Fruit fly (Drosophila melanogaster) whole organism, embryonic: ENCODE results near the gene inc.

Experiments used
- CG10267 ChIP-seq: fragments of 200-800 bp; sonication (Bioruptor generic); optimal IDR thresholded peaks from 2 replicates; lab custom pipeline; 2018; ENCODE audit warnings: missing biosample characterization, mild to moderate bottlenecking, missing genetic modification characterization, moderate library complexity
- CG10366 ChIP-seq: fragments of 200-800 bp; sonication (Bioruptor generic); IDR thresholded peaks from 2 replicates; pipeline ENCODE4 v1.3.6; 2022; ENCODE audit warnings: missing biosample characterization, missing genetic modification characterization
- CG11723 ChIP-seq: fragments of 200-800 bp; sonication (Bioruptor generic); optimal IDR thresholded peaks from 2 replicates; lab custom pipeline; 2017; ENCODE audit warnings: missing biosample characterization, mild to moderate bottlenecking, missing genetic modification characterization
- CG12769 ChIP-seq: fragments of 200-800 bp; sonication (Bioruptor generic); optimal IDR thresholded peaks from 2 replicates; lab custom pipeline; 2019; ENCODE audit warnings: missing biosample characterization, mild to moderate bottlenecking, missing genetic modification characterization, moderate library complexity
- CG13424 ChIP-seq: fragments of 200-800 bp; sonication (Bioruptor generic); optimal IDR thresholded peaks from 2 replicates; lab custom pipeline; 2019; ENCODE audit warnings: missing biosample characterization, mild to moderate bottlenecking, missing genetic modification characterization, moderate library complexity
- CG15011 ChIP-seq: fragments of 200-800 bp; sonication (Bioruptor generic); optimal IDR thresholded peaks from 3 replicates; lab custom pipeline; 2018; ENCODE audit warnings: missing biosample characterization, mild to moderate bottlenecking, missing genetic modification characterization
- CG15696 ChIP-seq: fragments of 200-800 bp; sonication (Bioruptor generic); optimal IDR thresholded peaks from 2 replicates; lab custom pipeline; 2019; ENCODE audit warnings: missing biosample characterization, mild to moderate bottlenecking, missing genetic modification characterization, moderate library complexity
- CG1603 ChIP-seq: fragments of 200-800 bp; sonication (Bioruptor generic); optimal IDR thresholded peaks from 2 replicates; lab custom pipeline; 2019; ENCODE audit warnings: missing biosample characterization, mild to moderate bottlenecking, missing genetic modification characterization, moderate library complexity
- CG17328 ChIP-seq: fragments of 200-800 bp; sonication (Bioruptor generic); IDR thresholded peaks from 2 replicates; pipeline ENCODE4 v1.3.6; 2022; ENCODE audit warnings: missing biosample characterization, missing genetic modification characterization
- CG17612 ChIP-seq: fragments of 200-800 bp; sonication (Bioruptor generic); IDR thresholded peaks from 2 replicates; pipeline ENCODE4 v1.3.6; 2022; ENCODE audit warnings: missing biosample characterization, missing genetic modification characterization
- CG17829 ChIP-seq: fragments of 200-800 bp; optimal IDR thresholded peaks from 2 replicates; lab custom pipeline; 2019; ENCODE audit warnings: missing biosample characterization, mild to moderate bottlenecking, missing genetic modification characterization, moderate library complexity
- CG1792 ChIP-seq: fragments of 200-800 bp; sonication (Bioruptor generic); optimal IDR thresholded peaks from 2 replicates; lab custom pipeline; 2016; ENCODE audit warnings: missing biosample characterization, missing genetic modification characterization
- CG3281 ChIP-seq: fragments of 200-800 bp; sonication (Bioruptor generic); optimal IDR thresholded peaks from 3 replicates; lab custom pipeline; 2017; ENCODE audit warnings: missing biosample characterization, mild to moderate bottlenecking, missing genetic modification characterization
- CG7928 ChIP-seq: fragments of 200-800 bp; sonication (Bioruptor generic); optimal IDR thresholded peaks from 2 replicates; lab custom pipeline; 2017; ENCODE audit warnings: missing biosample characterization, mild to moderate bottlenecking, missing genetic modification characterization
- CG8765 ChIP-seq: fragments of 200-800 bp; sonication (Bioruptor generic); IDR thresholded peaks from 2 replicates; pipeline ENCODE4 v1.3.6; 2022; ENCODE audit warnings: missing biosample characterization, missing genetic modification characterization
- CG9727 ChIP-seq: fragments of 200-800 bp; sonication (Bioruptor generic); optimal IDR thresholded peaks from 3 replicates; lab custom pipeline; 2017; ENCODE audit warnings: missing biosample characterization, mild to moderate bottlenecking, missing genetic modification characterization
- CG9817 ChIP-seq: fragments of 200-800 bp; sonication (Bioruptor generic); optimal IDR thresholded peaks from 2 replicates; lab custom pipeline; 2018; ENCODE audit warnings: missing biosample characterization, mild to moderate bottlenecking, missing genetic modification characterization, moderate library complexity
- D ChIP-seq, 2 experiments: fragments of 200-800 bp in 1 of 2; fragments of >200 bp in 1 of 2; sonication (Bioruptor generic) in 1 of 2; optimal IDR thresholded peaks; 2 replicates in 1 of 2; 3 replicates in 1 of 2; lab custom pipeline; 2017; ENCODE audit warnings: mild to moderate bottlenecking in 1 of 2, missing biosample characterization in 1 of 2, missing genetic modification characterization in 1 of 2, missing genetic modification reagents in 1 of 2
- D19A ChIP-seq: fragments of 200-800 bp; optimal IDR thresholded peaks from 3 replicates; lab custom pipeline; 2019; ENCODE audit warnings: missing biosample characterization, mild to moderate bottlenecking, missing genetic modification characterization, moderate library complexity
- Doc2 ChIP-seq: fragments of 200-800 bp; sonication (Bioruptor generic); IDR thresholded peaks from 2 replicates; pipeline ENCODE4 v1.3.6; 2022; ENCODE audit warnings: missing biosample characterization, missing genetic modification characterization
- H15 ChIP-seq: fragments of 200-800 bp; sonication (Bioruptor generic); IDR thresholded peaks from 3 replicates; pipeline ENCODE4 v1.3.6; 2022; ENCODE audit warnings: missing biosample characterization, missing genetic modification characterization
- HLH3B ChIP-seq: fragments of 200-800 bp; sonication (Bioruptor generic); IDR thresholded peaks from 2 replicates; pipeline ENCODE4 v1.3.6; 2022; ENCODE audit warnings: missing biosample characterization, missing genetic modification characterization
- HLH4C ChIP-seq: fragments of 200-800 bp; sonication (Bioruptor generic); IDR thresholded peaks from 3 replicates; pipeline ENCODE4 v1.3.6; 2022; ENCODE audit warnings: missing biosample characterization, missing genetic modification characterization; ENCODE audit not compliant: partially characterized antibody
- MBD-R2 ChIP-seq: fragments of 200-800 bp; sonication (Bioruptor generic); IDR thresholded peaks from 2 replicates; pipeline ENCODE4 v1.3.6; 2022; ENCODE audit warnings: missing biosample characterization, missing genetic modification characterization
- Med ChIP-seq: fragments of 200-800 bp; sonication (Bioruptor generic); peaks from one replicate; lab custom pipeline; 2016; ENCODE audit warnings: missing biosample characterization, missing genetic modification characterization, mild to moderate bottlenecking, inconsistent platforms, moderate library complexity
- Mes4 ChIP-seq: fragments of 200-800 bp; sonication (Bioruptor generic); optimal IDR thresholded peaks from 2 replicates; lab custom pipeline; 2016; ENCODE audit warnings: missing biosample characterization, missing genetic modification characterization
- NK7.1 ChIP-seq: fragments of 200-800 bp; sonication (Bioruptor generic); optimal IDR thresholded peaks from 3 replicates; lab custom pipeline; 2016; ENCODE audit warnings: missing biosample characterization, missing genetic modification characterization
- Nf-YC ChIP-seq: fragments of 200-800 bp; optimal IDR thresholded peaks from 3 replicates; lab custom pipeline; 2019; ENCODE audit warnings: missing biosample characterization, mild to moderate bottlenecking, missing genetic modification characterization, moderate library complexity
- Oli ChIP-seq: fragments of 200-800 bp; sonication (Bioruptor generic); optimal IDR thresholded peaks from 2 replicates; lab custom pipeline; 2018; ENCODE audit warnings: missing biosample characterization, mild to moderate bottlenecking, missing genetic modification characterization, moderate library complexity
- Sox102F ChIP-seq: fragments of 200-800 bp; sonication (Bioruptor generic); optimal IDR thresholded peaks from 2 replicates; lab custom pipeline; 2018; ENCODE audit warnings: missing biosample characterization, mild to moderate bottlenecking, missing genetic modification characterization, moderate library complexity
- Taf1 ChIP-seq: fragments of 200-800 bp; sonication (Bioruptor generic); IDR thresholded peaks from 2 replicates; pipeline ENCODE4 v1.3.6; 2022; ENCODE audit warnings: missing biosample characterization, missing genetic modification characterization
- Tbp ChIP-seq: fragments of >200 bp; optimal IDR thresholded peaks from 2 replicates; lab custom pipeline; 2018; ENCODE audit warnings: missing biosample characterization, missing genetic modification characterization
- caup ChIP-seq: fragments of 200-800 bp; sonication (Bioruptor generic); optimal IDR thresholded peaks from 3 replicates; lab custom pipeline; 2017; ENCODE audit warnings: missing biosample characterization, mild to moderate bottlenecking, missing genetic modification characterization, moderate library complexity; ENCODE audit not compliant: severe bottlenecking
- ci ChIP-seq: fragments of 200-800 bp; sonication (Bioruptor generic); IDR thresholded peaks from 3 replicates; pipeline ENCODE4 v1.3.6; 2022; ENCODE audit warnings: missing biosample characterization, missing genetic modification characterization
- crp ChIP-seq, 2 experiments: fragments of 200-800 bp; sonication (Bioruptor generic); optimal IDR thresholded peaks; 2 replicates in 1 of 2; 3 replicates in 1 of 2; lab custom pipeline; 2017; ENCODE audit warnings: missing biosample characterization in 2 of 2, missing genetic modification characterization in 2 of 2, mild to moderate bottlenecking in 1 of 2, moderate library complexity in 1 of 2
- dysf ChIP-seq: fragments of 200-800 bp; sonication (Bioruptor generic); IDR thresholded peaks from 3 replicates; pipeline ENCODE4 v1.3.6; 2022; ENCODE audit warnings: missing biosample characterization, missing genetic modification characterization
- ewg ChIP-seq: fragments of 200-800 bp; sonication (Bioruptor generic); optimal IDR thresholded peaks from 3 replicates; lab custom pipeline; 2017; ENCODE audit warnings: mild to moderate bottlenecking, missing biosample characterization, missing genetic modification reagents, missing genetic modification characterization
- fd102C ChIP-seq: fragments of 200-800 bp; sonication (Bioruptor generic); optimal IDR thresholded peaks from 2 replicates; lab custom pipeline; 2018; ENCODE audit warnings: missing biosample characterization, mild to moderate bottlenecking, missing genetic modification characterization, moderate library complexity
- gcm2 ChIP-seq: fragments of 200-800 bp; sonication (Bioruptor generic); optimal IDR thresholded peaks from 2 replicates; lab custom pipeline; 2016; ENCODE audit warnings: missing biosample characterization, missing genetic modification characterization
- gem ChIP-seq: fragments of 200-800 bp; sonication (Bioruptor generic); optimal IDR thresholded peaks from 2 replicates; lab custom pipeline; 2019; ENCODE audit warnings: missing biosample characterization, mild to moderate bottlenecking, missing genetic modification characterization, moderate library complexity
- jing ChIP-seq: fragments of 200-800 bp; sonication (Bioruptor generic); optimal IDR thresholded peaks from 2 replicates; lab custom pipeline; 2018; ENCODE audit warnings: missing biosample characterization, mild to moderate bottlenecking, missing genetic modification characterization
- lab ChIP-seq: fragments of 200-800 bp; sonication (Bioruptor generic); optimal IDR thresholded peaks from 3 replicates; lab custom pipeline; 2017; ENCODE audit warnings: missing biosample characterization, missing genetic modification characterization, mild to moderate bottlenecking, moderate library complexity, missing genetic modification reagents
- lmd ChIP-seq: fragments of 200-800 bp; sonication (Bioruptor generic); IDR thresholded peaks from 2 replicates; pipeline ENCODE4 v1.3.6; 2022; ENCODE audit warnings: missing biosample characterization, missing genetic modification characterization
- luna ChIP-seq: fragments of 200-800 bp; sonication (Bioruptor generic); optimal IDR thresholded peaks from 2 replicates; lab custom pipeline; 2016; ENCODE audit warnings: missing biosample characterization, missing genetic modification characterization
- nerfin-2 ChIP-seq: fragments of 200-800 bp; sonication (Bioruptor generic); IDR thresholded peaks from 2 replicates; pipeline ENCODE4 v1.3.6; 2022; ENCODE audit warnings: missing biosample characterization, missing genetic modification characterization; ENCODE audit not compliant: partially characterized antibody
- nom ChIP-seq: fragments of 200-800 bp; sonication (Bioruptor generic); optimal IDR thresholded peaks from 2 replicates; lab custom pipeline; 2017; ENCODE audit warnings: missing biosample characterization, missing genetic modification characterization, mild to moderate bottlenecking, moderate library complexity, missing genetic modification reagents
- salm ChIP-seq: fragments of 200-800 bp; sonication (Bioruptor generic); optimal IDR thresholded peaks from 2 replicates; lab custom pipeline; 2018; ENCODE audit warnings: missing biosample characterization, mild to moderate bottlenecking, missing genetic modification characterization
- slou ChIP-seq: fragments of 200-800 bp; sonication (Bioruptor generic); optimal IDR thresholded peaks from 3 replicates; lab custom pipeline; 2016; ENCODE audit warnings: missing biosample characterization, missing genetic modification characterization
- stc ChIP-seq: fragments of 200-800 bp; sonication (Bioruptor generic); IDR thresholded peaks from 2 replicates; pipeline ENCODE4 v1.3.6; 2022; ENCODE audit warnings: missing biosample characterization, missing genetic modification characterization

The inc gene

dm6 chrX:1470562-1470961 lies 12.7 kb upstream of the inc start, which contains the start of gene pck (continued):
- TF ChIP-seq CG10267 (tag; lab: Kevin White, UChicago) (peak; percentile 77), slou (GFP tag; lab: Kevin White, UChicago) (no peak), ewg (peak; percentile 36), lmd (GFP tag; lab: Robert Waterston, UW) (peak; percentile 44; the same call in 1 of the 2 replicates), CG1792 (GFP tag; lab: Kevin White, UChicago) (peak; percentile 36), nom (GFP tag; lab: Kevin White, UChicago) (peak; percentile 13), HLH3B (peak; percentile 35; the same call in 1 of the 2 replicates), MBD-R2 (peak; percentile 86), CG15696 (peak; percentile 59), Nf-YC (tag; lab: Kevin White, UChicago) (peak; percentile 31), Taf1 (GFP tag; lab: Robert Waterston, UW) (peak; percentile 50), nerfin-2 (GFP tag; lab: Robert Waterston, UW) (0 out of 2 replicates have a peak, but pooled peaks have one; percentile 29), crp (GFP tag; optimal IDR thresholded peaks at IDR 0.05; lab: Kevin White, UChicago) (peak in 1 of 2 experiments; percentile 37), gem (tag; lab: Kevin White, UChicago) (no peak), CG9817 (peak; percentile 36), CG3281 (GFP tag; lab: Kevin White, UChicago) (peak; percentile 52), CG17328 (GFP tag; lab: Robert Waterston, UW) (peak; percentile 70), jing (GFP tag; lab: Kevin White, UChicago) (no peak), NK7.1 (GFP tag; lab: Kevin White, UChicago) (no peak), Mes4 (GFP tag; lab: Kevin White, UChicago) (peak; percentile 35), CG11723 (GFP tag; lab: Kevin White, UChicago) (no peak), CG10366 (GFP tag; lab: Robert Waterston, UW) (peak; percentile 55), stc (peak; percentile 70; the same call in 1 of the 2 replicates), CG1603 (tag; lab: Kevin White, UChicago) (peak; percentile 83), caup (peak; percentile 51), HLH4C (GFP tag; lab: Robert Waterston, UW) (peak; percentile 56; the same call in 2 of the 3 replicates), H15 (GFP tag; lab: Robert Waterston, UW) (peak; percentile 34; the same call in 1 of the 3 replicates), CG8765 (GFP tag; lab: Robert Waterston, UW) (peak; percentile 51), Tbp (no peak), CG9727 (GFP tag; lab: Kevin White, UChicago) (peak; percentile 69), Med (GFP tag; lab: Kevin White, UChicago) (peak; percentile 93), luna (GFP tag; lab: Kevin White, UChicago) (no peak), CG17829 (tag; lab: Kevin White, UChicago) (peak; percentile 67), Sox102F (peak; percentile 67), salm (peak; percentile 5), gcm2 (GFP tag; lab: Kevin White, UChicago) (peak; percentile 36), CG7928 (GFP tag; lab: Kevin White, UChicago) (peak; percentile 8), fd102C (no peak), D (optimal IDR thresholded peaks at IDR 0.05; lab: Kevin White, UChicago) (no peak), D (GFP tag; optimal IDR thresholded peaks at IDR 0.05; lab: Kevin White, UChicago) (no peak), D19A (no peak), lab (GFP tag; lab: Kevin White, UChicago) (peak; percentile 74), dysf (peak; percentile 51; the same call in 1 of the 3 replicates), ci (peak; percentile 86), Oli (tag; lab: Kevin White, UChicago) (no peak), Doc2 (no peak), CG13424 (tag; lab: Kevin White, UChicago) (peak; percentile 51), CG12769 (no peak), CG17612 (GFP tag; lab: Robert Waterston, UW) (no peak), CG15011 (GFP tag; lab: Kevin White, UChicago) (no peak)
